Fruit fly (Drosophila melanogaster): ENCODE results near the gene CycB3.

The CycB3 gene

dm6 chr3R:24841063-24841462, 29.6 kb downstream of the CycB3 start, which contains the start of gene CG33658:
CG33658 (minus strand) TSS chr3R:24841163.
- TF ChIP-seq Dll (optimal IDR thresholded peaks at IDR 0.05) (no peak), pan (optimal IDR thresholded peaks at IDR 0.05) (no peak), CG8478 (optimal IDR thresholded peaks at IDR 0.05) (no peak), psq (optimal IDR thresholded peaks at IDR 0.05) (no peak), EcR (GFP tag; optimal IDR thresholded peaks at IDR 0.05) (no peak), usp (GFP tag; optimal IDR thresholded peaks at IDR 0.05) (no peak)

dm6 chr3R:24833652-24834051, 37.0 kb downstream of the CycB3 start, which contains the start of gene sosie:
sosie (plus strand) TSS chr3R:24833952.
- no peak for TF ChIP-seq usp (GFP tag; optimal IDR thresholded peaks at IDR 0.05)
- no peak for TF ChIP-seq EcR (GFP tag; optimal IDR thresholded peaks at IDR 0.05)
- TF ChIP-seq psq (optimal IDR thresholded peaks at IDR 0.05), result no peak
- TF ChIP-seq pan (optimal IDR thresholded peaks at IDR 0.05), result no peak
- TF ChIP-seq CG8478 (optimal IDR thresholded peaks at IDR 0.05), result no peak
- TF ChIP-seq Dll (optimal IDR thresholded peaks at IDR 0.05), result no peak

dm6 chr3R:24829887-24830351, 40.7 kb downstream of the CycB3 start, which contains the start of the genes Kaz and CG43273:
Kaz (minus strand) TSS chr3R:24829959.
CG43273 (plus strand) TSS chr3R:24830301.
- TF ChIP-seq pan (optimal IDR thresholded peaks at IDR 0.05) (no peak), EcR (GFP tag; optimal IDR thresholded peaks at IDR 0.05) (no peak), usp (GFP tag; optimal IDR thresholded peaks at IDR 0.05) (no peak), Dll (optimal IDR thresholded peaks at IDR 0.05) (no peak), CG8478 (optimal IDR thresholded peaks at IDR 0.05) (no peak), psq (optimal IDR thresholded peaks at IDR 0.05) (no peak)

- TF ChIP-seq Dll (optimal IDR thresholded peaks at IDR 0.05) (no peak), CG8478 (optimal IDR thresholded peaks at IDR 0.05) (no peak), EcR (GFP tag; optimal IDR thresholded peaks at IDR 0.05) (no peak), usp (GFP tag; optimal IDR thresholded peaks at IDR 0.05) (no peak), pan (optimal IDR thresholded peaks at IDR 0.05) (no peak), psq (optimal IDR thresholded peaks at IDR 0.05) (no peak)
Observed at dm6 chr3R:24828234-24828633, 42.4 kb downstream of the CycB3 start, which contains the start of gene RabX4. RabX4 (minus strand) TSS chr3R:24828409.

- TF ChIP-seq Dll (optimal IDR thresholded peaks at IDR 0.05) (no peak), psq (optimal IDR thresholded peaks at IDR 0.05) (no peak), EcR (GFP tag; optimal IDR thresholded peaks at IDR 0.05) (no peak)
Observed at dm6 chr3R:24825548-24825947, 45.1 kb downstream of the CycB3 start, which contains the start of gene niki. niki (minus strand) TSS chr3R:24825648.

dm6 chr3R:24823061-24823460, 47.6 kb downstream of the CycB3 start:
- no peak for TF ChIP-seq pan (optimal IDR thresholded peaks at IDR 0.05)
- no peak for TF ChIP-seq Dll (optimal IDR thresholded peaks at IDR 0.05)
